Fruit fly (Drosophila melanogaster) whole organism, embryonic: ENCODE measurements around the gene Pex14.

Experiments
- Bdp1 ChIP-seq: fragments of 200-800 bp; sonication (Bioruptor generic); optimal IDR thresholded peaks from 3 replicates; lab custom pipeline; 2016; ENCODE audit warnings: missing biosample characterization, missing genetic modification characterization
- Blimp-1 ChIP-seq: fragments of 200-800 bp; sonication (Bioruptor generic); optimal IDR thresholded peaks from 3 replicates; lab custom pipeline; 2018; ENCODE audit warnings: missing biosample characterization, missing genetic modification characterization, mild to moderate bottlenecking, moderate library complexity, missing genetic modification reagents
- CG10321 ChIP-seq: fragments of 200-800 bp; sonication (Bioruptor generic); IDR thresholded peaks from 2 replicates; pipeline ENCODE4 v1.3.6; 2022; ENCODE audit warnings: missing biosample characterization, missing genetic modification characterization
- CG10431 ChIP-seq: fragments of 200-800 bp; sonication (Bioruptor generic); optimal IDR thresholded peaks from 3 replicates; lab custom pipeline; 2018; ENCODE audit warnings: missing biosample characterization, mild to moderate bottlenecking, missing genetic modification characterization
- CG10543 ChIP-seq: fragments of 200-800 bp; sonication (Bioruptor generic); optimal IDR thresholded peaks from 3 replicates; lab custom pipeline; 2017; ENCODE audit warnings: missing biosample characterization, mild to moderate bottlenecking, missing genetic modification characterization, moderate library complexity
- CG13424 ChIP-seq: fragments of 200-800 bp; sonication (Bioruptor generic); optimal IDR thresholded peaks from 2 replicates; lab custom pipeline; 2019; ENCODE audit warnings: missing biosample characterization, mild to moderate bottlenecking, missing genetic modification characterization, moderate library complexity
- CG15011 ChIP-seq: fragments of 200-800 bp; sonication (Bioruptor generic); optimal IDR thresholded peaks from 3 replicates; lab custom pipeline; 2018; ENCODE audit warnings: missing biosample characterization, mild to moderate bottlenecking, missing genetic modification characterization
- CG15601 ChIP-seq: fragments of 200-800 bp; sonication (Bioruptor generic); optimal IDR thresholded peaks from 3 replicates; lab custom pipeline; 2019; ENCODE audit warnings: missing biosample characterization, mild to moderate bottlenecking, missing genetic modification characterization, moderate library complexity
- CG16813 ChIP-seq: fragments of 200-800 bp; sonication (Bioruptor generic); IDR thresholded peaks from 3 replicates; pipeline ENCODE4 v1.3.6; 2022; ENCODE audit warnings: missing biosample characterization, missing genetic modification characterization; ENCODE audit not compliant: partially characterized antibody
- CG2202 ChIP-seq: fragments of 200-800 bp; sonication (Bioruptor generic); optimal IDR thresholded peaks from 2 replicates; lab custom pipeline; 2018; ENCODE audit warnings: missing biosample characterization, mild to moderate bottlenecking, missing genetic modification characterization
- CG2678 ChIP-seq: fragments of 200-800 bp; sonication (Bioruptor generic); optimal IDR thresholded peaks from 3 replicates; lab custom pipeline; 2019; ENCODE audit warnings: missing biosample characterization, mild to moderate bottlenecking, missing genetic modification characterization, moderate library complexity
- CG4617 ChIP-seq: fragments of 200-800 bp; sonication (Bioruptor generic); optimal IDR thresholded peaks from 3 replicates; lab custom pipeline; 2016; ENCODE audit warnings: missing biosample characterization, missing genetic modification characterization, borderline replicate concordance
- CG4820 ChIP-seq: fragments of 200-800 bp; sonication (Bioruptor generic); optimal IDR thresholded peaks from 3 replicates; lab custom pipeline; 2016; ENCODE audit warnings: missing biosample characterization, missing genetic modification characterization
- CG4854 ChIP-seq: fragments of 200-800 bp; sonication (Bioruptor generic); optimal IDR thresholded peaks from 2 replicates; lab custom pipeline; 2016; ENCODE audit warnings: missing biosample characterization, missing genetic modification characterization, inconsistent platforms
- CG5245 ChIP-seq: fragments of 200-800 bp; sonication (Bioruptor generic); optimal IDR thresholded peaks from 3 replicates; lab custom pipeline; 2016; ENCODE audit warnings: missing biosample characterization, missing genetic modification characterization
- CG7357 ChIP-seq: fragments of 200-800 bp; sonication (Bioruptor generic); IDR thresholded peaks from 3 replicates; pipeline ENCODE4 v1.3.6; 2022; ENCODE audit warnings: missing biosample characterization, missing genetic modification characterization
- CG7745 ChIP-seq: fragments of 200-800 bp; sonication (Bioruptor generic); optimal IDR thresholded peaks from 2 replicates; lab custom pipeline; 2018; ENCODE audit warnings: missing biosample characterization, mild to moderate bottlenecking, missing genetic modification characterization, moderate library complexity
- CG7987 ChIP-seq: fragments of 200-800 bp; sonication (Bioruptor generic); optimal IDR thresholded peaks from 2 replicates; lab custom pipeline; 2018; ENCODE audit warnings: missing biosample characterization, mild to moderate bottlenecking, missing genetic modification characterization, moderate library complexity
- CG9437 ChIP-seq: fragments of 200-800 bp; sonication (Bioruptor generic); optimal IDR thresholded peaks from 2 replicates; lab custom pipeline; 2018; ENCODE audit warnings: missing biosample characterization, mild to moderate bottlenecking, missing genetic modification characterization
- D ChIP-seq, 2 experiments: fragments of 200-800 bp in 1 of 2; fragments of >200 bp in 1 of 2; sonication (Bioruptor generic) in 1 of 2; optimal IDR thresholded peaks; 2 replicates in 1 of 2; 3 replicates in 1 of 2; lab custom pipeline; 2017; ENCODE audit warnings: mild to moderate bottlenecking in 1 of 2, missing biosample characterization in 1 of 2, missing genetic modification characterization in 1 of 2, missing genetic modification reagents in 1 of 2
- Deaf1 ChIP-seq: fragments of 200-800 bp; optimal IDR thresholded peaks from 3 replicates; lab custom pipeline; 2019; ENCODE audit warnings: missing biosample characterization, mild to moderate bottlenecking, missing genetic modification characterization, moderate library complexity
- Dek ChIP-seq: fragments of 200-800 bp; sonication (Bioruptor generic); optimal IDR thresholded peaks from 3 replicates; lab custom pipeline; 2019; ENCODE audit warnings: missing biosample characterization, mild to moderate bottlenecking, missing genetic modification characterization, moderate library complexity
- Dip2 ChIP-seq: fragments of 200-800 bp; sonication (Bioruptor generic); IDR thresholded peaks from 2 replicates; pipeline ENCODE4 v1.3.6; 2022; ENCODE audit warnings: missing biosample characterization, missing genetic modification characterization
- Dip3 ChIP-seq: fragments of 200-800 bp; sonication (Bioruptor generic); optimal IDR thresholded peaks from 3 replicates; lab custom pipeline; 2016; ENCODE audit warnings: missing biosample characterization, missing genetic modification characterization
- E2f1 ChIP-seq: fragments of 200-800 bp; sonication (Bioruptor generic); IDR thresholded peaks from 2 replicates; pipeline ENCODE4 v1.3.6; 2022; ENCODE audit warnings: missing biosample characterization, missing genetic modification characterization
- HLHmδ ChIP-seq: fragments of 200-800 bp; sonication (Bioruptor generic); optimal IDR thresholded peaks from 2 replicates; lab custom pipeline; 2018; ENCODE audit warnings: missing biosample characterization, mild to moderate bottlenecking, missing genetic modification characterization, moderate library complexity
- Myb ChIP-seq: fragments of 200-800 bp; sonication (Bioruptor generic); optimal IDR thresholded peaks from 2 replicates; lab custom pipeline; 2016; ENCODE audit warnings: missing biosample characterization, missing genetic modification characterization
- NK7.1 ChIP-seq: fragments of 200-800 bp; sonication (Bioruptor generic); optimal IDR thresholded peaks from 3 replicates; lab custom pipeline; 2016; ENCODE audit warnings: missing biosample characterization, missing genetic modification characterization
- Nf-YB ChIP-seq: fragments of 200-800 bp; sonication (Bioruptor generic); optimal IDR thresholded peaks from 3 replicates; lab custom pipeline; 2019; ENCODE audit warnings: missing biosample characterization, mild to moderate bottlenecking, missing genetic modification characterization, moderate library complexity
- Oaz ChIP-seq: fragments of 200-800 bp; sonication (Bioruptor generic); IDR thresholded peaks from 2 replicates; pipeline ENCODE4 v1.3.6; 2022; ENCODE audit warnings: missing biosample characterization, missing genetic modification characterization
- Sry-δ ChIP-seq: fragments of 200-800 bp; sonication (Bioruptor generic); optimal IDR thresholded peaks from 2 replicates; lab custom pipeline; 2016; ENCODE audit warnings: missing biosample characterization, missing genetic modification characterization
- Taf1 ChIP-seq: fragments of 200-800 bp; sonication (Bioruptor generic); IDR thresholded peaks from 2 replicates; pipeline ENCODE4 v1.3.6; 2022; ENCODE audit warnings: missing biosample characterization, missing genetic modification characterization
- aop ChIP-seq: fragments of 200-800 bp; sonication (Bioruptor generic); IDR thresholded peaks from 2 replicates; pipeline ENCODE4 v1.3.6; 2022; ENCODE audit warnings: missing biosample characterization, missing genetic modification characterization
- bowl ChIP-seq: fragments of 200-800 bp; sonication (Bioruptor generic); IDR thresholded peaks from 2 replicates; pipeline ENCODE4 v1.3.6; 2022; ENCODE audit warnings: missing biosample characterization, missing genetic modification characterization
- cas ChIP-seq: fragments of 200-800 bp; sonication (Bioruptor generic); IDR thresholded peaks from 2 replicates; pipeline ENCODE4 v1.3.6; 2022; ENCODE audit warnings: missing biosample characterization, missing genetic modification characterization
- chinmo ChIP-seq: fragments of 200-800 bp; sonication (Bioruptor generic); IDR thresholded peaks from 4 replicates; pipeline ENCODE4 v1.3.6; 2022; ENCODE audit warnings: missing biosample characterization, missing genetic modification characterization; ENCODE audit not compliant: partially characterized antibody
- esg ChIP-seq: fragments of 200-800 bp; sonication (Bioruptor generic); conservative IDR thresholded peaks from 2 replicates; pipeline ENCODE4 v1.3.6; 2022; ENCODE audit warnings: missing biosample characterization, missing genetic modification characterization
- gcm2 ChIP-seq: fragments of 200-800 bp; sonication (Bioruptor generic); optimal IDR thresholded peaks from 2 replicates; lab custom pipeline; 2016; ENCODE audit warnings: missing biosample characterization, missing genetic modification characterization
- gro ChIP-seq: fragments of 200-800 bp; sonication (Bioruptor generic); optimal IDR thresholded peaks from 2 replicates; lab custom pipeline; 2016; ENCODE audit warnings: missing biosample characterization, missing genetic modification characterization
- hb ChIP-seq: fragments of 200-800 bp; sonication (Bioruptor generic); IDR thresholded peaks from 3 replicates; pipeline ENCODE4 v1.3.6; 2022; ENCODE audit warnings: missing biosample characterization, missing genetic modification characterization; ENCODE audit not compliant: partially characterized antibody
- jigr1 ChIP-seq: fragments of 200-800 bp; sonication (Bioruptor generic); IDR thresholded peaks from 3 replicates; pipeline ENCODE4 v1.3.6; 2022; ENCODE audit warnings: missing biosample characterization, missing genetic modification characterization
- jing ChIP-seq: fragments of 200-800 bp; sonication (Bioruptor generic); optimal IDR thresholded peaks from 2 replicates; lab custom pipeline; 2018; ENCODE audit warnings: missing biosample characterization, mild to moderate bottlenecking, missing genetic modification characterization
- kay ChIP-seq: fragments of 200-800 bp; sonication (Bioruptor generic); optimal IDR thresholded peaks from 2 replicates; lab custom pipeline; 2016; ENCODE audit warnings: missing biosample characterization, missing genetic modification characterization
- knrl ChIP-seq: fragments of 200-800 bp; sonication (Bioruptor generic); IDR thresholded peaks from 3 replicates; pipeline ENCODE4 v1.3.6; 2022; ENCODE audit warnings: missing biosample characterization, missing genetic modification characterization; ENCODE audit not compliant: partially characterized antibody
- lmd ChIP-seq: fragments of 200-800 bp; sonication (Bioruptor generic); IDR thresholded peaks from 2 replicates; pipeline ENCODE4 v1.3.6; 2022; ENCODE audit warnings: missing biosample characterization, missing genetic modification characterization
- org-1 ChIP-seq: fragments of 200-800 bp; sonication (Bioruptor generic); optimal IDR thresholded peaks from 2 replicates; lab custom pipeline; 2017; ENCODE audit warnings: missing biosample characterization, missing genetic modification characterization
- tap ChIP-seq: fragments of 200-800 bp; optimal IDR thresholded peaks from 3 replicates; lab custom pipeline; 2019; ENCODE audit warnings: missing biosample characterization, mild to moderate bottlenecking, missing genetic modification characterization, moderate library complexity
- tna ChIP-seq: fragments of 200-800 bp; sonication (Bioruptor generic); IDR thresholded peaks from 2 replicates; pipeline ENCODE4 v1.3.6; 2022; ENCODE audit warnings: missing biosample characterization, missing genetic modification characterization; ENCODE audit not compliant: partially characterized antibody
- toy ChIP-seq: fragments of 200-800 bp; sonication (Bioruptor generic); IDR thresholded peaks from 2 replicates; pipeline ENCODE4 v1.3.6; 2022; ENCODE audit warnings: missing biosample characterization, missing genetic modification characterization

Gene Pex14

DNA sequence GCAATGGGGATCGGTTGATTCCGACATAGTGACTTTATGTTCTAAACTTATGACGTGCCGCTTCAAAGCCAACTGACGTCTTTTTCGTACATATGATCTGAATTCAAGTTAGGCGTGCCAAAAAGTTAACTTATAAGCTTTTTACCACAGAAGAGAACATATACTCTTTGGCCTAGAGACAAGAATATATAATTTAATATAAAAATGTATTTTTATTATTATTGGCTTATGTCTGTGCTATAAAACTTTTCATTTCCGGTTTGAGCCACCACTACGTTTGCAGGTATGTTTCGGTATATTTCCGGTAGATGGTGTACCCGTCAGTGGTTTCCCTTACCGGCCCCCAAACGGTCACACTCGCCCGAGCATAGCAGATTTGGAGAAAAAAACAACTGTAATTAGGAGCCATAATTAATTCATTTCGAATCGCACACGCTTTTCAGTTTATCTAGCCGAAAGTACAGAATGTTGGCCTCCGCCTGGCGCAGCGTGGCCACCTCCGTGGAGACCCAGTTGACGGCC lies 19.8 kb downstream of the Pex14 start, which contains the start of the genes CG3698 and tzn (continued):
- TF ChIP-seq chinmo (GFP tag; lab: Robert Waterston, UW) (no peak), CG7357 (peak; percentile 78; the same call in 2 of the 3 replicates), Dip3 (GFP tag; lab: Kevin White, UChicago) (peak; percentile 68), CG16813 (no peak), gro (GFP tag; lab: Kevin White, UChicago) (peak; percentile 82), CG15601 (tag; lab: Kevin White, UChicago) (peak; percentile 92), org-1 (peak; percentile 90), CG10321 (GFP tag; lab: Robert Waterston, UW) (peak; percentile 80), tna (GFP tag; lab: Robert Waterston, UW) (no peak), cas (GFP tag; lab: Robert Waterston, UW) (peak; percentile 71), kay (GFP tag; lab: Kevin White, UChicago) (peak; percentile 56), CG4617 (peak; percentile 89), Dip2 (GFP tag; lab: Robert Waterston, UW) (no peak), E2f1 (GFP tag; lab: Robert Waterston, UW) (peak; percentile 92), Sry-δ (GFP tag; lab: Kevin White, UChicago) (peak; percentile 58), CG2202 (peak; percentile 89), Deaf1 (tag; lab: Kevin White, UChicago) (no peak), jigr1 (GFP tag; lab: Robert Waterston, UW) (0 out of 3 replicates have a peak, but pooled peaks have one; percentile 35), CG7987 (GFP tag; lab: Kevin White, UChicago) (peak; percentile 99), CG13424 (tag; lab: Kevin White, UChicago) (peak; percentile 78), CG10431 (GFP tag; lab: Kevin White, UChicago) (peak; percentile 89), CG4820 (GFP tag; lab: Kevin White, UChicago) (peak; percentile 87), Taf1 (peak; percentile 81), esg (GFP tag; lab: Robert Waterston, UW) (peak; percentile 72), CG15011 (GFP tag; lab: Kevin White, UChicago) (peak; percentile 87), NK7.1 (peak; percentile 72), bowl (peak; percentile 78), jing (GFP tag; lab: Kevin White, UChicago) (peak; percentile 83), Blimp-1 (GFP tag; lab: Kevin White, UChicago) (no peak), tap (tag; lab: Kevin White, UChicago) (no peak), hb (GFP tag; lab: Robert Waterston, UW) (no peak), CG5245 (GFP tag; lab: Kevin White, UChicago) (peak; percentile 88), knrl (GFP tag; lab: Robert Waterston, UW) (no peak; the same call in 2 of the 3 replicates), lmd (GFP tag; lab: Robert Waterston, UW) (peak; percentile 87), gcm2 (GFP tag; lab: Kevin White, UChicago) (peak; percentile 58), Bdp1 (peak; percentile 80), aop (GFP tag; lab: Robert Waterston, UW) (0 out of 2 replicates have a peak, but pooled peaks have one; percentile 48), toy (GFP tag; lab: Robert Waterston, UW) (peak; percentile 85), CG9437 (peak; percentile 84), Oaz (peak; percentile 94), Dek (tag; lab: Kevin White, UChicago) (peak; percentile 87), Nf-YB (peak; percentile 77), CG10543 (GFP tag; lab: Kevin White, UChicago) (peak; percentile 91), D (optimal IDR thresholded peaks at IDR 0.05; lab: Kevin White, UChicago) (peak; percentile 16), D (GFP tag; optimal IDR thresholded peaks at IDR 0.05; lab: Kevin White, UChicago) (peak; percentile 94), CG2678 (tag; lab: Kevin White, UChicago) (no peak), CG7745 (tag; lab: Kevin White, UChicago) (no peak), HLHmδ (GFP tag; lab: Kevin White, UChicago) (peak; percentile 92), Myb (GFP tag; lab: Kevin White, UChicago) (peak; percentile 78), CG4854 (GFP tag; lab: Kevin White, UChicago) (peak; percentile 89)
